Worm (Caenorhabditis elegans): ENCODE measurements around the gene ser-6.

Gene ser-6

DNA sequence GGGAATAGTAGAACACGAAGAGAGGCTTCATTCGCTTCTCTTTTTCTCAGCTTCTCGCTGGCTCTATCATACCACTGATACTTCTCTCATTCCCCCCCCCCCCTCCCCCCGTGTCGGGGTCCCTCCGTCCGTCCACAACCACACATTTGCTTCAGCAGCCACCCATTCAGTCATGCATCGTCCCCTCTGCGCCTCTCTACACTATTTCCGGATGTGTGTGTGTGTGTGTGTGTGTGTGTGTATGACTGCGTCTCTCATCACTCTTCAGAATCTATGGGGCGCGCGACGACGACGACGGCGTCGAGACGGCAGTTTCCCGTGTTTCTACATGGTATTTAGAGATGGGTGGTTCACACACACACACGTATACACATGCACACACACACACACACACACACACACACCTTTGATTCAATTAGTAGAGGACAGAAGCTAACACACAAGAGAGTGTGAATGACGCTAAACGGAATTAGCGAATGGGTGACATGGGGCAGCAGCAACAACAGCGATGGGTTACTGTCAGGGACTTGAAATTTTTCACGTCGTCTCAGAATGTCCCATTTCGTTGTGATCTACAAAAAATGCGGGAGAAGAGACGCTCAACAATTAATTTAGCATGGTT lies 33.5 kb downstream of the ser-6 start (continued):
- no peak for TF ChIP-seq nhr-232 (tag; optimal IDR thresholded peaks at IDR 0.05)
- TF ChIP-seq pros-1 (tag; optimal IDR thresholded peaks at IDR 0.05), result peak; percentile 25
- TF ChIP-seq hlh-30 (tag; optimal IDR thresholded peaks at IDR 0.05; ENCODE audit: insufficient read depth), result peak; percentile 42
- no peak for TF ChIP-seq dmd-4 (tag; optimal IDR thresholded peaks at IDR 0.05; ENCODE audit: borderline replicate concordance)
- TF ChIP-seq nfya-1 (tag; optimal IDR thresholded peaks at IDR 0.05), result peak; percentile 62
- no peak for TF ChIP-seq nhr-11 (tag; optimal IDR thresholded peaks at IDR 0.05)
- TF ChIP-seq mec-3 (tag; optimal IDR thresholded peaks at IDR 0.05; ENCODE audit: borderline replicate concordance), result no peak
- TF ChIP-seq pha-2 (tag; optimal IDR thresholded peaks at IDR 0.05), result no peak
- TF ChIP-seq lin-11 (tag; optimal IDR thresholded peaks at IDR 0.05), result peak; percentile 7
- no peak for TF ChIP-seq fkh-6 (tag; optimal IDR thresholded peaks at IDR 0.05)
- TF ChIP-seq ztf-16 (tag; optimal IDR thresholded peaks at IDR 0.05), result peak; percentile 48
- peak; percentile 19 for TF ChIP-seq unc-86 (tag; optimal IDR thresholded peaks at IDR 0.05)
- TF ChIP-seq sox-2 (GFP tag; IDR thresholded peaks at IDR 0.05), result no peak
- TF ChIP-seq sox-4 (tag; optimal IDR thresholded peaks at IDR 0.05), result peak; percentile 17
- no peak for TF ChIP-seq hlh-13 (GFP tag; optimal IDR thresholded peaks at IDR 0.05)
- no peak for TF ChIP-seq K02D7.2 (tag; optimal IDR thresholded peaks at IDR 0.05)
- no peak for TF ChIP-seq gmeb-2 (tag; optimal IDR thresholded peaks at IDR 0.05)
- no peak for TF ChIP-seq che-1 (tag; optimal IDR thresholded peaks at IDR 0.05)
- TF ChIP-seq K09A11.1 (tag; optimal IDR thresholded peaks at IDR 0.05; ENCODE audit: insufficient read depth), result no peak
- TF ChIP-seq ceh-14 (tag; optimal IDR thresholded peaks at IDR 0.05), result no peak
- TF ChIP-seq fkh-10 (GFP tag; optimal IDR thresholded peaks at IDR 0.05), result no peak
- TF ChIP-seq hlh-8 (tag; optimal IDR thresholded peaks at IDR 0.05), result no peak
- TF ChIP-seq ceh-18 (tag; optimal IDR thresholded peaks at IDR 0.05), result no peak
- TF ChIP-seq lim-6 (tag; optimal IDR thresholded peaks at IDR 0.05), result no peak
- no peak for TF ChIP-seq pax-1 (tag; optimal IDR thresholded peaks at IDR 0.05)
- TF ChIP-seq unc-42 (tag; optimal IDR thresholded peaks at IDR 0.05), result peak; percentile 75
- peak; percentile 14 for TF ChIP-seq pat-9 (tag; optimal IDR thresholded peaks at IDR 0.05)
- TF ChIP-seq madf-2 (tag; optimal IDR thresholded peaks at IDR 0.05), result no peak
- TF ChIP-seq Y22D7AL.16 (tag; optimal IDR thresholded peaks at IDR 0.05), result no peak
- TF ChIP-seq ceh-48 (tag; optimal IDR thresholded peaks at IDR 0.05), result peak; percentile 7
- no peak for TF ChIP-seq zip-5 (tag; optimal IDR thresholded peaks at IDR 0.05)
- TF ChIP-seq ref-2 (tag; optimal IDR thresholded peaks at IDR 0.05), result no peak
- no peak for TF ChIP-seq syd-9 (tag; optimal IDR thresholded peaks at IDR 0.05)
- TF ChIP-seq ama-1 (optimal IDR thresholded peaks at IDR 0.05), result no peak
- TF ChIP-seq ceh-9 (tag; optimal IDR thresholded peaks at IDR 0.05), result no peak
- no peak for TF ChIP-seq elt-4 (tag; optimal IDR thresholded peaks at IDR 0.05)
- no peak for TF ChIP-seq C08G9.2 (tag; optimal IDR thresholded peaks at IDR 0.05)
- no peak for TF ChIP-seq ahr-1 (tag; optimal IDR thresholded peaks at IDR 0.05)
- TF ChIP-seq tbx-2 (tag; optimal IDR thresholded peaks at IDR 0.05), result no peak
- TF ChIP-seq ceh-24 (tag; optimal IDR thresholded peaks at IDR 0.05), result no peak
- no peak for TF ChIP-seq ceh-6 (GFP tag; optimal IDR thresholded peaks at IDR 0.05)
- TF ChIP-seq unc-55 (GFP tag; optimal IDR thresholded peaks at IDR 0.05), result no peak
- TF ChIP-seq eyg-1 (tag; optimal IDR thresholded peaks at IDR 0.05), result no peak
- TF ChIP-seq rnt-1 (tag; optimal IDR thresholded peaks at IDR 0.05), result no peak
- peak; percentile 16 for TF ChIP-seq ceh-19 (GFP tag; optimal IDR thresholded peaks at IDR 0.05)
- TF ChIP-seq hlh-6 (tag; optimal IDR thresholded peaks at IDR 0.05), result no peak
- TF ChIP-seq elt-2 (tag; optimal IDR thresholded peaks at IDR 0.05), result peak; percentile 42

All from whole organism, late embryonic.